ENCODE assay signal across 5 fruit fly cellular contexts in the genomic region with DNA sequence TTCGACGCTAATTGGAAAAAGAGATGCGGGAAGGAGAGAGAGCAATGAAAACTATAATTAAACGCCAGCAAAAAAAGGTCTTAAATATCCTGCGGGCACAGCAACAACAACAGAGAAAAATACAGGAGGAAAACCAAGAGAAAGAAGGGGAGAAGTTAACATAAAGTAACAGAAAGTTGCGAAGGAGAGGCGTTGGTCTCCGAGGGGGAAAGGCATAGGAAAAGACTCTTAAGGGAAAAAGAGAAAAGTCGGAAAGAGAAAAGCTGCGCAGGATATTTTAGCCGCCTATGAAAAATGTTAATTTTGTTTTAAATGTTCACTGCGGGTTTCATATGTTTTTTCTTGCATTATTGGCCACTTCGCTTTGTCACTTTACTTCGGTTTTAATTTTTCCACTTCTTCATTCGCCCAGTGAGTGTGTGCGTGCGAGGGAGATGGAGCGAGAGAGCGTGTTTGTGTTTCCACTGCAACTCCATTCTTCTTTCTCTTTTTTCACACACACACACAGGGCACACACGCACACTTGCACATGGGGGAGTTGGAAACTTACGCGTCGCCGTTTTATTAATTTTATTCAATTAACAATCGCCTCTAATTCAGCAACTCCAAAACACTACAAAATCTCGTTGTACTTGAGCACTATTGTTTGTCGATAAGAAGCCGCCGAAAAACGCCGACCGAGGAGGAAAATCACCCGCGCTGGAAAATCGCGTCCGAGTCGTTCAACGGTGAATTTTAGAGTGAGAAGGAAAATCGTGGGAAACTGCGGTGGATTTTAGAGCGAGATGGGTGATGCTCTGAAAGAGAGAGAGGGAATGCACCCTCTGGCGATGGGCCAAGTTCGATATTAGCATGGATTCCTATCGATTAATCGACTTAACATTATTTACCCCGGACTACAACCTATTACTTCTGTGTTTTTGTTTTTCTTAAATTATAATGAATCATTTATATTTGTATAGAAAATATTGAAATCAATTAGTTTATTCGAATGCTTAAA.
TF ChIP-seq lines count a peak whose summit lies in the region.

A gene (minus strand): TSS at position 810 of the 1,000 bp plus-strand sequence.

TF ChIP-seq in whole organism, adult, 20 proteins besides CTCF, POLR2A, EP300 and RAD21 (continued from another document):
- TF ChIP-seq ovo (GFP tag; optimal IDR thresholded peaks at IDR 0.05; lab: Kevin White, UChicago), result peak; percentile 19
- peak; percentile 29 for TF ChIP-seq CG7045 (GFP tag; optimal IDR thresholded peaks at IDR 0.05; lab: Kevin White, UChicago)

TF ChIP-seq in whole organism, embryonic, 481 proteins besides CTCF, POLR2A, EP300 and RAD21 (continued from another document and continues in another):
- TF ChIP-seq CG11456 (GFP tag; IDR thresholded peaks at IDR 0.05; lab: Robert Waterston, UW), result peak; percentile 37; the same call in 1 of the 3 replicates
- peak; percentile 41 for TF ChIP-seq pita (GFP tag; optimal IDR thresholded peaks at IDR 0.05; lab: Kevin White, UChicago)
- peak; percentile 2 for TF ChIP-seq CHES-1-like (GFP tag; optimal IDR thresholded peaks at IDR 0.05; lab: Kevin White, UChicago)
- TF ChIP-seq CG11696 (GFP tag; IDR thresholded peaks at IDR 0.05; lab: Robert Waterston, UW), result no peak
- TF ChIP-seq bab2 (GFP tag; optimal IDR thresholded peaks at IDR 0.05; lab: Kevin White, UChicago), result no peak
- no peak for TF ChIP-seq H2.0 (GFP tag; IDR thresholded peaks at IDR 0.05; lab: Robert Waterston, UW)
- no peak for TF ChIP-seq CG15011 (GFP tag; optimal IDR thresholded peaks at IDR 0.05; lab: Kevin White, UChicago)
- TF ChIP-seq gce (GFP tag; IDR thresholded peaks at IDR 0.05; lab: Robert Waterston, UW), result no peak
- TF ChIP-seq Atf6 (GFP tag; IDR thresholded peaks at IDR 0.05; lab: Robert Waterston, UW), result no peak
- peak; percentile 90 for TF ChIP-seq Med (GFP tag; lab: Kevin White, UChicago)
- TF ChIP-seq odd (GFP tag; optimal IDR thresholded peaks at IDR 0.05; lab: Kevin White, UChicago), result peak; percentile 9
- no peak; the same call in 1 of the 2 replicates for TF ChIP-seq Adf1 (GFP tag; IDR thresholded peaks at IDR 0.05; lab: Robert Waterston, UW)
- TF ChIP-seq Ptx1 (GFP tag; IDR thresholded peaks at IDR 0.05; lab: Robert Waterston, UW), result 0 out of 2 replicates have a peak, but pooled peaks have one; percentile 22
- TF ChIP-seq ewg (GFP tag; optimal IDR thresholded peaks at IDR 0.05; lab: Kevin White, UChicago), result peak; percentile 67
- TF ChIP-seq CG4854 (GFP tag; optimal IDR thresholded peaks at IDR 0.05; lab: Kevin White, UChicago), result no peak
- TF ChIP-seq MTF-1 (GFP tag; optimal IDR thresholded peaks at IDR 0.05; lab: Kevin White, UChicago; ENCODE audit: borderline replicate concordance), result peak; percentile 19
- TF ChIP-seq ftz-f1 (GFP tag; optimal IDR thresholded peaks at IDR 0.05; lab: Kevin White, UChicago), result peak; percentile 19
- TF ChIP-seq grn (GFP tag; optimal IDR thresholded peaks at IDR 0.05; lab: Kevin White, UChicago), result no peak
- TF ChIP-seq CG14965 (GFP tag; optimal IDR thresholded peaks at IDR 0.05; lab: Kevin White, UChicago; ENCODE audit: borderline replicate concordance), result no peak
- TF ChIP-seq CG7271 (tag; optimal IDR thresholded peaks at IDR 0.05; lab: Kevin White, UChicago), result peak; percentile 2
- no peak for TF ChIP-seq Hr3 (GFP tag; optimal IDR thresholded peaks at IDR 0.05; lab: Kevin White, UChicago)
- no peak for TF ChIP-seq wek (GFP tag; optimal IDR thresholded peaks at IDR 0.05; lab: Kevin White, UChicago)
- peak; percentile 25 for TF ChIP-seq scrt (GFP tag; optimal IDR thresholded peaks at IDR 0.05; lab: Kevin White, UChicago)
- TF ChIP-seq Spps (tag; optimal IDR thresholded peaks at IDR 0.05; lab: Kevin White, UChicago), result no peak
- no peak for TF ChIP-seq cad (GFP tag; optimal IDR thresholded peaks at IDR 0.05; lab: Kevin White, UChicago)
- no peak for TF ChIP-seq ab (GFP tag; optimal IDR thresholded peaks at IDR 0.05; lab: Kevin White, UChicago)
- no peak for TF ChIP-seq ap (GFP tag; IDR thresholded peaks at IDR 0.05; lab: Robert Waterston, UW)
- no peak for TF ChIP-seq CG9215 (GFP tag; IDR thresholded peaks at IDR 0.05; lab: Robert Waterston, UW)
- peak; percentile 60 for TF ChIP-seq Scr (GFP tag; IDR thresholded peaks at IDR 0.05; lab: Robert Waterston, UW; ENCODE audit: partially characterized antibody)

TF ChIP-seq in whole organism, prepupa, 60 proteins besides CTCF, POLR2A, EP300 and RAD21 (continued from another document and continues in another):
- no peak for TF ChIP-seq dac (GFP tag; optimal IDR thresholded peaks at IDR 0.05; lab: Kevin White, UChicago)
- TF ChIP-seq CG3919 (GFP tag; optimal IDR thresholded peaks at IDR 0.05; lab: Kevin White, UChicago), result peak; percentile 39
- TF ChIP-seq esn (GFP tag; optimal IDR thresholded peaks at IDR 0.05; lab: Kevin White, UChicago), result peak; percentile 30
- no peak for TF ChIP-seq Ets21C (GFP tag; optimal IDR thresholded peaks at IDR 0.05; lab: Kevin White, UChicago)
- TF ChIP-seq CG1621 (tag; optimal IDR thresholded peaks at IDR 0.05; lab: Kevin White, UChicago), result peak; percentile 21
- TF ChIP-seq pdm3 (GFP tag; optimal IDR thresholded peaks at IDR 0.05; lab: Kevin White, UChicago), result peak; percentile 11
- TF ChIP-seq topi (GFP tag; optimal IDR thresholded peaks at IDR 0.05; lab: Kevin White, UChicago), result peak; percentile 41
- peak; percentile 51 for TF ChIP-seq CG34406 (GFP tag; optimal IDR thresholded peaks at IDR 0.05; lab: Kevin White, UChicago)
- TF ChIP-seq fd59A (GFP tag; optimal IDR thresholded peaks at IDR 0.05; lab: Kevin White, UChicago), result peak; percentile 21
- no peak for TF ChIP-seq CG4318 (GFP tag; optimal IDR thresholded peaks at IDR 0.05; lab: Kevin White, UChicago)
- TF ChIP-seq CG11762 (GFP tag; optimal IDR thresholded peaks at IDR 0.05; lab: Kevin White, UChicago; ENCODE audit: insufficient read depth), result no peak
- peak; percentile 53 for TF ChIP-seq Sox102F (GFP tag; optimal IDR thresholded peaks at IDR 0.05; lab: Kevin White, UChicago)
- TF ChIP-seq svp (GFP tag; lab: Kevin White, UChicago), result peak; percentile 27
- TF ChIP-seq CG9139 (GFP tag; optimal IDR thresholded peaks at IDR 0.05; lab: Kevin White, UChicago), result peak; percentile 32
- peak; percentile 73 for TF ChIP-seq Eip78C (GFP tag; lab: Kevin White, UChicago)
- TF ChIP-seq Met (GFP tag; optimal IDR thresholded peaks at IDR 0.05; lab: Kevin White, UChicago), result peak; percentile 50
- no peak for TF ChIP-seq Hr38 (GFP tag; optimal IDR thresholded peaks at IDR 0.05; lab: Kevin White, UChicago)
- TF ChIP-seq acj6 (GFP tag; optimal IDR thresholded peaks at IDR 0.05; lab: Kevin White, UChicago), result no peak
- TF ChIP-seq Smox (GFP tag; optimal IDR thresholded peaks at IDR 0.05; lab: Kevin White, UChicago), result peak; percentile 7
- no peak for TF ChIP-seq Hr39 (GFP tag; optimal IDR thresholded peaks at IDR 0.05; lab: Kevin White, UChicago)
- TF ChIP-seq CG6163 (GFP tag; IDR thresholded peaks at IDR 0.05; lab: Robert Waterston, UW), result peak; percentile 46; the same call in 1 of the 3 replicates
- TF ChIP-seq CG6276 (GFP tag; optimal IDR thresholded peaks at IDR 0.05; lab: Kevin White, UChicago), result peak; percentile 40
- no peak for TF ChIP-seq Hr4 (GFP tag; optimal IDR thresholded peaks at IDR 0.05; lab: Kevin White, UChicago)
- peak; percentile 51 for TF ChIP-seq Eip75B (GFP tag; optimal IDR thresholded peaks at IDR 0.05; lab: Kevin White, UChicago)
- no peak for TF ChIP-seq CG10631 (GFP tag; optimal IDR thresholded peaks at IDR 0.05; lab: Kevin White, UChicago)
- TF ChIP-seq CG3032 (tag; optimal IDR thresholded peaks at IDR 0.05; lab: Kevin White, UChicago), result no peak
- no peak for TF ChIP-seq spab (GFP tag; optimal IDR thresholded peaks at IDR 0.05; lab: Kevin White, UChicago)
- no peak for TF ChIP-seq Eip93F (GFP tag; optimal IDR thresholded peaks at IDR 0.05; lab: Kevin White, UChicago)
- peak; percentile 65; the same call in 2 of the 3 replicates for TF ChIP-seq eg (GFP tag; IDR thresholded peaks at IDR 0.05; lab: Robert Waterston, UW)
- no peak for TF ChIP-seq Blimp-1 (GFP tag; optimal IDR thresholded peaks at IDR 0.05; lab: Kevin White, UChicago)
- peak; percentile 55 for TF ChIP-seq Sox14 (GFP tag; optimal IDR thresholded peaks at IDR 0.05; lab: Kevin White, UChicago)

TF ChIP-seq in whole organism, pupa, 21 proteins besides CTCF, POLR2A, EP300 and RAD21 (continued from another document):
- no peak for TF ChIP-seq CG17806 (tag; optimal IDR thresholded peaks at IDR 0.05; lab: Kevin White, UChicago)
- no peak for TF ChIP-seq gl (tag; optimal IDR thresholded peaks at IDR 0.05; lab: Kevin White, UChicago)
- no peak for TF ChIP-seq rn (GFP tag; IDR thresholded peaks at IDR 0.05; lab: Robert Waterston, UW)
- TF ChIP-seq Pif1A (GFP tag; optimal IDR thresholded peaks at IDR 0.05; lab: Kevin White, UChicago), result peak; percentile 53
- peak; percentile 5 for TF ChIP-seq CG14655 (GFP tag; optimal IDR thresholded peaks at IDR 0.05; lab: Kevin White, UChicago)

TF ChIP-seq in whole organism, wandering third instar larva, 38 proteins besides CTCF, POLR2A, EP300 and RAD21 (continued from another document):
- TF ChIP-seq tai (GFP tag; optimal IDR thresholded peaks at IDR 0.05; lab: Kevin White, UChicago) (no peak), dmrt93B (GFP tag; optimal IDR thresholded peaks at IDR 0.05; lab: Kevin White, UChicago) (no peak), Hr83 (GFP tag; optimal IDR thresholded peaks at IDR 0.05; lab: Kevin White, UChicago; ENCODE audit: poor library complexity, severe bottlenecking) (no peak), Abd-B (GFP tag; optimal IDR thresholded peaks at IDR 0.05; lab: Kevin White, UChicago) (no peak), CG32264 (GFP tag; optimal IDR thresholded peaks at IDR 0.05; lab: Kevin White, UChicago) (no peak), dsf (GFP tag; optimal IDR thresholded peaks at IDR 0.05; lab: Kevin White, UChicago; ENCODE audit: borderline replicate concordance) (no peak), sv (GFP tag; optimal IDR thresholded peaks at IDR 0.05; lab: Kevin White, UChicago) (peak; percentile 27), woc (GFP tag; optimal IDR thresholded peaks at IDR 0.05; lab: Kevin White, UChicago) (peak; percentile 14), pan (optimal IDR thresholded peaks at IDR 0.05; lab: Kevin White, UChicago) (no peak), GATAd (GFP tag; optimal IDR thresholded peaks at IDR 0.05; lab: Kevin White, UChicago) (no peak), N (GFP tag; optimal IDR thresholded peaks at IDR 0.05; lab: Kevin White, UChicago) (peak; percentile 8), Hnf4 (GFP tag; optimal IDR thresholded peaks at IDR 0.05; lab: Kevin White, UChicago) (no peak), fru (GFP tag; optimal IDR thresholded peaks at IDR 0.05; lab: Kevin White, UChicago) (peak; percentile 75), HLH106 (tag; optimal IDR thresholded peaks at IDR 0.05; lab: Kevin White, UChicago) (peak; percentile 15), psq (GFP tag; optimal IDR thresholded peaks at IDR 0.05; lab: Kevin White, UChicago) (peak; percentile 95), Sp1 (GFP tag; optimal IDR thresholded peaks at IDR 0.05; lab: Kevin White, UChicago) (peak; percentile 37), brk (GFP tag; optimal IDR thresholded peaks at IDR 0.05; lab: Kevin White, UChicago) (peak; percentile 50), OdsH (GFP tag; optimal IDR thresholded peaks at IDR 0.05; lab: Kevin White, UChicago) (no peak), CG9705 (GFP tag; optimal IDR thresholded peaks at IDR 0.05; lab: Kevin White, UChicago) (no peak), CrebA (GFP tag; optimal IDR thresholded peaks at IDR 0.05; lab: Kevin White, UChicago; ENCODE audit: borderline replicate concordance) (no peak)
